Worm (Caenorhabditis elegans) whole organism, L2 larva: ENCODE results near the gene W05B10.4.

Experiments used
- C34F6.9 ChIP-seq: fragments of 150-350 bp; optimal IDR thresholded peaks from 2 replicates; lab custom pipeline; 2014; ENCODE audit warnings: missing biosample characterization, missing genetic modification characterization
- F13H6.1 ChIP-seq: sonication (generic microtip); optimal IDR thresholded peaks from 2 replicates; lab custom pipeline; 2016; ENCODE audit warnings: missing genetic modification characterization, missing compliant biosample characterization
- R02D3.7 ChIP-seq: fragments of 150-350 bp; optimal IDR thresholded peaks from 2 replicates; lab custom pipeline; 2014; ENCODE audit warnings: missing biosample characterization, missing genetic modification characterization
- Y55F3AM.14 ChIP-seq: fragments of 200-800 bp; sonication (Bioruptor generic); optimal IDR thresholded peaks from 2 replicates; lab custom pipeline; 2018; ENCODE audit warnings: mild to moderate bottlenecking, missing genetic modification characterization, missing compliant biosample characterization
- ZK546.5 ChIP-seq: sonication (generic microtip); optimal IDR thresholded peaks from 2 replicates; lab custom pipeline; 2017; ENCODE audit warnings: missing biosample characterization, missing genetic modification characterization
- alr-1 ChIP-seq: fragments of 150-350 bp; optimal IDR thresholded peaks from 2 replicates; lab custom pipeline; 2014; ENCODE audit warnings: missing biosample characterization, missing genetic modification characterization
- aly-2 ChIP-seq: fragments of 150-350 bp; optimal IDR thresholded peaks from 2 replicates; lab custom pipeline; 2014; ENCODE audit warnings: missing biosample characterization, missing genetic modification characterization
- ama-1 ChIP-seq: fragments of 150-350 bp; optimal IDR thresholded peaks from 2 replicates; lab custom pipeline; 2018; ENCODE audit warnings: inconsistent platforms
- blmp-1 ChIP-seq: sonication (generic microtip); optimal IDR thresholded peaks from 2 replicates; lab custom pipeline; 2017; ENCODE audit warnings: missing genetic modification characterization, mild to moderate bottlenecking, missing compliant biosample characterization, antibody characterized with exemption, moderate library complexity; ENCODE audit not compliant: insufficient read depth
- ceh-16 ChIP-seq: fragments of 150-350 bp; optimal IDR thresholded peaks from 2 replicates; lab custom pipeline; 2014; ENCODE audit warnings: missing biosample characterization, missing genetic modification characterization
- ceh-82 ChIP-seq: fragments of 150-350 bp; optimal IDR thresholded peaks from 2 replicates; lab custom pipeline; 2014; ENCODE audit warnings: missing biosample characterization, missing genetic modification characterization
- crh-2 ChIP-seq: sonication (generic microtip); optimal IDR thresholded peaks from 2 replicates; lab custom pipeline; 2017; ENCODE audit warnings: missing biosample characterization, missing genetic modification characterization
- dmd-4 ChIP-seq: sonication (generic microtip); optimal IDR thresholded peaks from 2 replicates; lab custom pipeline; 2017; ENCODE audit warnings: missing biosample characterization, missing genetic modification characterization
- egl-27 ChIP-seq: sonication (generic microtip); optimal IDR thresholded peaks from 3 replicates; lab custom pipeline; 2017; ENCODE audit warnings: missing biosample characterization, missing genetic modification reagents, missing genetic modification characterization
- elt-1 ChIP-seq: fragments of 150-350 bp; optimal IDR thresholded peaks from 2 replicates; lab custom pipeline; 2014; ENCODE audit warnings: missing biosample characterization, missing genetic modification characterization
- elt-3 ChIP-seq: sonication (generic microtip); optimal IDR thresholded peaks from 2 replicates; lab custom pipeline; 2017; ENCODE audit warnings: missing biosample characterization, missing genetic modification characterization
- fos-1 ChIP-seq: fragments of 150-350 bp; optimal IDR thresholded peaks from 2 replicates; lab custom pipeline; 2014; ENCODE audit warnings: missing biosample characterization, missing genetic modification characterization
- gmeb-1 ChIP-seq: fragments of 150-350 bp; optimal IDR thresholded peaks from 2 replicates; lab custom pipeline; 2014; ENCODE audit warnings: missing biosample characterization, missing genetic modification characterization
- lin-11 ChIP-seq: fragments of 150-350 bp; sonication (generic microtip); optimal IDR thresholded peaks from 2 replicates; lab custom pipeline; 2014; ENCODE audit warnings: missing biosample characterization, missing genetic modification characterization, inconsistent platforms, mixed read lengths
- lin-13 ChIP-seq: fragments of 150-350 bp; optimal IDR thresholded peaks from 2 replicates; lab custom pipeline; 2014; ENCODE audit warnings: missing biosample characterization, missing genetic modification reagents, missing genetic modification characterization
- lin-39 ChIP-seq: fragments of 150-350 bp; optimal IDR thresholded peaks from 2 replicates; lab custom pipeline; 2014; ENCODE audit warnings: missing biosample characterization, missing genetic modification reagents, missing genetic modification characterization
- lsy-2 ChIP-seq, 2 experiments: fragments of 150-350 bp in 1 of 2; sonication (generic microtip) in 1 of 2; optimal IDR thresholded peaks; 2 replicates each; lab custom pipeline; 2014 to 2017; ENCODE audit warnings: missing biosample characterization in 2 of 2, missing genetic modification characterization in 2 of 2
- mab-5 ChIP-seq: fragments of 150-350 bp; optimal IDR thresholded peaks from 2 replicates; lab custom pipeline; 2014; ENCODE audit warnings: missing biosample characterization, missing genetic modification characterization
- mbf-1 ChIP-seq: sonication (generic microtip); optimal IDR thresholded peaks from 2 replicates; lab custom pipeline; 2017; ENCODE audit warnings: missing biosample characterization, missing genetic modification characterization
- mdl-1 ChIP-seq, 2 experiments: fragments of 150-350 bp in 1 of 2; sonication (generic microtip) in 1 of 2; optimal IDR thresholded peaks; 2 replicates each; lab custom pipeline; 2017; ENCODE audit warnings: missing biosample characterization in 2 of 2, missing genetic modification characterization in 2 of 2
- nhr-10 ChIP-seq: sonication (generic microtip); optimal IDR thresholded peaks from 2 replicates; lab custom pipeline; 2017; ENCODE audit warnings: missing biosample characterization, missing genetic modification characterization
- nhr-11 ChIP-seq: fragments of 150-350 bp; optimal IDR thresholded peaks from 2 replicates; lab custom pipeline; 2014; ENCODE audit warnings: missing biosample characterization, missing genetic modification characterization
- nhr-12 ChIP-seq: fragments of 150-350 bp; optimal IDR thresholded peaks from 2 replicates; lab custom pipeline; 2014; ENCODE audit warnings: missing biosample characterization, missing genetic modification characterization
- nhr-129 ChIP-seq: fragments of 150-350 bp; optimal IDR thresholded peaks from 2 replicates; lab custom pipeline; 2014; ENCODE audit warnings: missing biosample characterization, missing genetic modification characterization
- nhr-21 ChIP-seq: fragments of 150-350 bp; optimal IDR thresholded peaks from 2 replicates; lab custom pipeline; 2014; ENCODE audit warnings: missing biosample characterization, missing genetic modification characterization
- nhr-23 ChIP-seq: fragments of 150-350 bp; optimal IDR thresholded peaks from 2 replicates; lab custom pipeline; 2014; ENCODE audit warnings: missing biosample characterization, missing genetic modification reagents, missing genetic modification characterization
- nhr-237 ChIP-seq: fragments of 150-350 bp; optimal IDR thresholded peaks from 2 replicates; lab custom pipeline; 2014; ENCODE audit warnings: missing biosample characterization, missing genetic modification characterization
- nhr-25 ChIP-seq: fragments of 150-350 bp; sonication (generic microtip); optimal IDR thresholded peaks from 3 replicates; lab custom pipeline; 2014; ENCODE audit warnings: missing biosample characterization, missing genetic modification characterization
- nhr-6 ChIP-seq: fragments of 150-350 bp; optimal IDR thresholded peaks from 2 replicates; lab custom pipeline; 2014; ENCODE audit warnings: missing biosample characterization, missing genetic modification characterization
- nhr-77 ChIP-seq: fragments of 150-350 bp; optimal IDR thresholded peaks from 2 replicates; lab custom pipeline; 2014; ENCODE audit warnings: missing biosample characterization, missing genetic modification characterization
- peb-1 ChIP-seq: fragments of 150-350 bp; optimal IDR thresholded peaks from 2 replicates; lab custom pipeline; 2014; ENCODE audit warnings: missing biosample characterization, missing genetic modification characterization
- sem-4 ChIP-seq: fragments of 150-350 bp; optimal IDR thresholded peaks from 2 replicates; lab custom pipeline; 2014; ENCODE audit warnings: missing biosample characterization, missing genetic modification reagents, missing genetic modification characterization
- skn-1 ChIP-seq: sonication (generic microtip); optimal IDR thresholded peaks from 2 replicates; lab custom pipeline; 2017; ENCODE audit warnings: missing biosample characterization, missing genetic modification characterization
- sma-3 ChIP-seq: sonication (generic microtip); optimal IDR thresholded peaks from 2 replicates; lab custom pipeline; 2016; ENCODE audit warnings: missing genetic modification reagents, missing genetic modification characterization, missing compliant biosample characterization
- sma-9 ChIP-seq, 2 experiments: fragments of 150-350 bp in 1 of 2; sonication (generic microtip) in 1 of 2; optimal IDR thresholded peaks; 2 replicates each; lab custom pipeline; 2014 to 2016; ENCODE audit warnings: missing genetic modification characterization in 2 of 2, mild to moderate bottlenecking in 1 of 2, missing biosample characterization in 1 of 2, missing compliant biosample characterization in 1 of 2, missing genetic modification reagents in 1 of 2, moderate library complexity in 1 of 2
- snpc-4 ChIP-seq: fragments of 150-350 bp; optimal IDR thresholded peaks from 2 replicates; lab custom pipeline; 2014; ENCODE audit warnings: missing biosample characterization, missing genetic modification characterization
- unc-39 ChIP-seq: fragments of 150-350 bp; optimal IDR thresholded peaks from 2 replicates; lab custom pipeline; 2014; ENCODE audit warnings: missing biosample characterization, missing genetic modification characterization
- unc-55 ChIP-seq: fragments of 150-350 bp; sonication (generic microtip); optimal IDR thresholded peaks from 3 replicates; lab custom pipeline; 2014; ENCODE audit warnings: missing biosample characterization, missing genetic modification reagents, missing genetic modification characterization
- unc-62 ChIP-seq: fragments of 150-350 bp; optimal IDR thresholded peaks from 2 replicates; lab custom pipeline; 2014; ENCODE audit warnings: missing biosample characterization, missing genetic modification reagents, missing genetic modification characterization
- zag-1 ChIP-seq: fragments of 150-350 bp; optimal IDR thresholded peaks from 2 replicates; lab custom pipeline; 2014; ENCODE audit warnings: missing biosample characterization, missing genetic modification characterization
- ztf-1 ChIP-seq: fragments of 200-800 bp; sonication (Bioruptor generic); conservative IDR thresholded peaks from 2 replicates; pipeline ENCODE4 v1.3.6; 2022; ENCODE audit warnings: missing genetic modification characterization, missing compliant biosample characterization
- ztf-11 ChIP-seq: sonication (generic microtip); optimal IDR thresholded peaks from 2 replicates; lab custom pipeline; 2017; ENCODE audit warnings: missing biosample characterization, missing genetic modification characterization
- ztf-4 ChIP-seq: fragments of 150-350 bp; optimal IDR thresholded peaks from 2 replicates; lab custom pipeline; 2014; ENCODE audit warnings: missing biosample characterization, missing genetic modification characterization

The W05B10.4 gene

ce11 chrV:12634050-12634449 lies 34.0 kb upstream of the W05B10.4 start:
- no peak for TF ChIP-seq mab-5 (tag; lab: Kevin White, UChicago)
- TF ChIP-seq zag-1, result no peak
- no peak for TF ChIP-seq nhr-237 (tag; lab: Kevin White, UChicago)
- TF ChIP-seq elt-1 (tag; lab: Kevin White, UChicago), result no peak
- no peak for TF ChIP-seq nhr-10 (tag; lab: Kevin White, UChicago)
- TF ChIP-seq nhr-25, result no peak
- TF ChIP-seq egl-27 (tag; lab: Kevin White, UChicago), result no peak
- no peak for TF ChIP-seq elt-3 (tag; lab: Kevin White, UChicago)

ce11 chrV:12634746-12635145 lies 33.3 kb upstream of the W05B10.4 start:
- TF ChIP-seq sma-9 (GFP tag; optimal IDR thresholded peaks at IDR 0.05; lab: Kevin White, UChicago) (peak; percentile 55), sma-9 (tag; optimal IDR thresholded peaks at IDR 0.05; lab: Kevin White, UChicago) (no peak), ama-1 (lab: Kevin White, UChicago) (no peak), lin-13 (no peak), mdl-1 (tag; optimal IDR thresholded peaks at IDR 0.05; lab: Kevin White, UChicago) (no peak), nhr-23 (no peak), nhr-129 (no peak), sma-3 (GFP tag; lab: Kevin White, UChicago) (no peak), ztf-11 (tag; lab: Kevin White, UChicago) (no peak)

DNA sequence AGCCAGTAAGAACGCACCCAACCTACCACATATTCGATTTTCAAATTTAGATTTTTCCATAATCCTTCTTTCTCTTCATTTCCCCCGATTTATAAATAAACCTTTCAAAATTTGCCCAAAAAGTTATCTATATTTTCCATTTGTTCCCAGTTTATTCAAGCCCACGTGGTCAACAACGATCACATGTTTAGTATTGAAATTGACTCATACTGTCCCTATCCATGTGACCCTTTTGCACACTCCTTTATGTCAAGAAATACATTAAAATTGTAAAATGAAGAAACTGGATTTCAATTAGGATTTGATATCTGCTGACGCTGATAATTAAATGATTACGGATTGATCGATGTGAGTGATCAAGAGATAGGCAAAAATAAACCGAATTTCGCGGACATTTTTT lies 32.8 kb upstream of the W05B10.4 start:
- TF ChIP-seq nhr-237 (tag; lab: Kevin White, UChicago), result no peak
- TF ChIP-seq ztf-4 (tag; lab: Kevin White, UChicago), result peak; percentile 4
- peak; percentile 63 for TF ChIP-seq C34F6.9 (tag; lab: Kevin White, UChicago)
- TF ChIP-seq mab-5 (tag; lab: Kevin White, UChicago), result no peak
- TF ChIP-seq skn-1 (tag; lab: Kevin White, UChicago), result no peak
- no peak for TF ChIP-seq ztf-11 (tag; lab: Kevin White, UChicago)
- no peak for TF ChIP-seq mbf-1
- no peak for TF ChIP-seq unc-55 (GFP tag; lab: Kevin White, UChicago)
- no peak for TF ChIP-seq nhr-77 (tag; lab: Kevin White, UChicago)
- TF ChIP-seq gmeb-1 (tag; lab: Kevin White, UChicago), result peak; percentile 72
- TF ChIP-seq ZK546.5 (tag; lab: Kevin White, UChicago), result no peak
- TF ChIP-seq nhr-129, result peak; percentile 83
- TF ChIP-seq peb-1 (tag; lab: Kevin White, UChicago), result no peak
- no peak for TF ChIP-seq nhr-25
- TF ChIP-seq ztf-1, result no peak
- TF ChIP-seq egl-27 (tag; lab: Kevin White, UChicago), result no peak
- TF ChIP-seq lsy-2 (tag; optimal IDR thresholded peaks at IDR 0.05; lab: Kevin White, UChicago), result no peak
- no peak for TF ChIP-seq unc-62 (GFP tag; lab: Kevin White, UChicago)
- no peak for TF ChIP-seq lin-39 (tag; lab: Kevin White, UChicago)
- TF ChIP-seq nhr-23, result no peak
- no peak for TF ChIP-seq ceh-16
- peak; percentile 22 for TF ChIP-seq nhr-21
- TF ChIP-seq R02D3.7 (tag; lab: Kevin White, UChicago), result no peak
- TF ChIP-seq ceh-82 (tag; lab: Kevin White, UChicago), result no peak
- TF ChIP-seq F13H6.1 (tag; lab: Kevin White, UChicago), result no peak
- no peak for TF ChIP-seq nhr-12 (tag; lab: Kevin White, UChicago)
- no peak for TF ChIP-seq aly-2 (tag; lab: Kevin White, UChicago)
- TF ChIP-seq lin-11, result no peak
- no peak for TF ChIP-seq lin-13
- peak; percentile 42 for TF ChIP-seq crh-2
- peak; percentile 91 for TF ChIP-seq sma-9 (GFP tag; optimal IDR thresholded peaks at IDR 0.05; lab: Kevin White, UChicago)
- TF ChIP-seq sma-9 (tag; optimal IDR thresholded peaks at IDR 0.05; lab: Kevin White, UChicago), result no peak
- TF ChIP-seq blmp-1 (tag; lab: Kevin White, UChicago), result no peak
- no peak for TF ChIP-seq sem-4
- no peak for TF ChIP-seq snpc-4
- TF ChIP-seq ama-1 (lab: Kevin White, UChicago), result no peak
- TF ChIP-seq zag-1, result no peak
- TF ChIP-seq mdl-1 (tag; optimal IDR thresholded peaks at IDR 0.05; lab: Kevin White, UChicago), result peak in 1 of 2 experiments; percentile 27
- no peak for TF ChIP-seq elt-3 (tag; lab: Kevin White, UChicago)
- TF ChIP-seq fos-1 (tag; lab: Kevin White, UChicago), result peak; percentile 15
- TF ChIP-seq nhr-10 (tag; lab: Kevin White, UChicago), result no peak
- TF ChIP-seq dmd-4 (tag; lab: Kevin White, UChicago), result no peak
- TF ChIP-seq alr-1 (tag; lab: Kevin White, UChicago), result no peak
- no peak for TF ChIP-seq Y55F3AM.14 (GFP tag; lab: Kevin White, UChicago)
- TF ChIP-seq nhr-11 (tag; lab: Kevin White, UChicago), result no peak
- TF ChIP-seq sma-3 (GFP tag; lab: Kevin White, UChicago), result peak; percentile 92
- TF ChIP-seq nhr-6 (tag; lab: Kevin White, UChicago), result no peak
- no peak for TF ChIP-seq elt-1 (tag; lab: Kevin White, UChicago)
- no peak for TF ChIP-seq unc-39
